Worm (Caenorhabditis elegans): ENCODE data around the gene C16D9.6.

DNA sequence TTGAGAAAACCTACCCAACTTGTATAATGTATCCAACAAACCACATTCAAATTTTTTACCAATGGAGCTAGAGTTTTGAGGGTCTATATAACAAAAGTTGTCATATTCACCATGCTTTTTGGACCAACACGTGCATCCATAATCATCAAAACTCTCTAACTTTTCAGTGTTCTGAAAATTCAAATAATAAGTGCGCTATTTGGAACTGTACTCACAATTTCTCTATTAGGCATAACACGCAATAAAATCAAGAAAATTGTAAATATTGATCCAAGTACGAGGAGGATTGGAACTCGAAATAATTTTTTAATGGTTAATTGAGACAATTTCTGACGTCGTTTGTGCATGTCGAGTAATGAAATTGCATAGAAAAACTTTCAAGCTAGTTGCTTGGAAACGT, 10.2 kb downstream of the C16D9.6 start, which contains the start of gene C16D9.3:
- TF ChIP-seq sea-1 (GFP tag; conservative IDR thresholded peaks at IDR 0.05) = no peak
- TF ChIP-seq scrt-1 (GFP tag; IDR thresholded peaks at IDR 0.05) = no peak
- TF ChIP-seq aly-1 (tag; optimal IDR thresholded peaks at IDR 0.05) = no peak
- no peak for TF ChIP-seq ama-1 (optimal IDR thresholded peaks at IDR 0.05)
- TF ChIP-seq hmg-4 (GFP tag; optimal IDR thresholded peaks at IDR 0.05) = no peak
- no peak for TF ChIP-seq tra-4 (tag; optimal IDR thresholded peaks at IDR 0.05)
- TF ChIP-seq F13C5.2 (tag; optimal IDR thresholded peaks at IDR 0.05) = no peak
- TF ChIP-seq tbx-11 (GFP tag; IDR thresholded peaks at IDR 0.05) = no peak
- TF ChIP-seq ceh-13 (GFP tag; optimal IDR thresholded peaks at IDR 0.05) = no peak

Measured in whole organism, early embryonic.